Worm (Caenorhabditis elegans) whole organism, L4 larva: ENCODE results near the gene mlc-7.

Experiments
- D1046.2 ChIP-seq: fragments of 200-800 bp; sonication (Bioruptor generic); IDR thresholded peaks from 2 replicates; pipeline ENCODE4 v1.3.6; 2022; ENCODE audit warnings: missing genetic modification characterization, missing compliant biosample characterization
- F37D6.2 ChIP-seq: sonication (generic microtip); optimal IDR thresholded peaks from 2 replicates; lab custom pipeline; 2016; ENCODE audit warnings: mild to moderate bottlenecking, missing genetic modification characterization, missing compliant biosample characterization
- T26A8.4 ChIP-seq: fragments of 200-800 bp; sonication (Bioruptor generic); IDR thresholded peaks from 2 replicates; pipeline ENCODE4 v1.3.6; 2022; ENCODE audit warnings: missing genetic modification characterization, missing compliant biosample characterization
- Y105C5A.15 ChIP-seq: fragments of 200-800 bp; sonication (Bioruptor generic); IDR thresholded peaks from 2 replicates; pipeline ENCODE4 v1.3.6; 2022; ENCODE audit warnings: missing genetic modification characterization, missing compliant biosample characterization
- Y48G9A.11 ChIP-seq: fragments of 200-800 bp; sonication (Bioruptor generic); IDR thresholded peaks from 2 replicates; pipeline ENCODE4 v1.3.6; 2022; ENCODE audit warnings: missing genetic modification reagents, missing genetic modification characterization, missing compliant biosample characterization
- Y75B8A.6 ChIP-seq: fragments of 200-800 bp; sonication (Bioruptor generic); IDR thresholded peaks from 2 replicates; pipeline ENCODE4 v1.3.6; 2022; ENCODE audit warnings: missing genetic modification reagents, missing genetic modification characterization, missing compliant biosample characterization
- ZK546.5 ChIP-seq, 2 experiments: sonication (generic microtip); optimal IDR thresholded peaks; 2 replicates each; lab custom pipeline; 2017; ENCODE audit warnings: missing biosample characterization in 2 of 2, missing genetic modification characterization in 2 of 2
- aha-1 ChIP-seq: fragments of 150-350 bp; peaks from one replicate; lab custom pipeline; 2014; ENCODE audit warnings: missing biosample characterization, missing genetic modification characterization
- ama-1 ChIP-seq: fragments of 150-350 bp; optimal IDR thresholded peaks from 2 replicates; lab custom pipeline; 2014; ENCODE audit warnings: inconsistent platforms, mixed read lengths
- attf-4 ChIP-seq: sonication (generic microtip); optimal IDR thresholded peaks from 3 replicates; lab custom pipeline; 2017; ENCODE audit warnings: missing biosample characterization, missing genetic modification characterization
- cey-2 ChIP-seq: sonication (generic microtip); optimal IDR thresholded peaks from 3 replicates; lab custom pipeline; 2017; ENCODE audit warnings: missing genetic modification characterization, mild to moderate bottlenecking, missing compliant biosample characterization, antibody characterized with exemption, borderline replicate concordance; ENCODE audit not compliant: insufficient read depth
- ctbp-1 ChIP-seq: fragments of 200-800 bp; sonication (Bioruptor generic); IDR thresholded peaks from 2 replicates; pipeline ENCODE4 v1.3.6; 2022; ENCODE audit warnings: missing genetic modification reagents, missing genetic modification characterization, missing compliant biosample characterization
- daf-16 ChIP-seq, 3 experiments: sonication (generic microtip); optimal IDR thresholded peaks; 2 replicates each; lab custom pipeline; 2016 to 2017; ENCODE audit warnings: missing genetic modification characterization in 3 of 3, missing genetic modification reagents in 3 of 3, mild to moderate bottlenecking in 2 of 3, missing compliant biosample characterization in 2 of 3, missing biosample characterization in 1 of 3, moderate library complexity in 1 of 3
- duxl-1 ChIP-seq: sonication (generic microtip); optimal IDR thresholded peaks from 2 replicates; lab custom pipeline; 2016; ENCODE audit warnings: mild to moderate bottlenecking, missing genetic modification characterization, moderate library complexity, missing compliant biosample characterization; ENCODE audit not compliant: poor library complexity
- dve-1 ChIP-seq: sonication (generic microtip); optimal IDR thresholded peaks from 2 replicates; lab custom pipeline; 2017; ENCODE audit warnings: antibody characterized with exemption, mild to moderate bottlenecking, missing genetic modification characterization, missing compliant biosample characterization; ENCODE audit not compliant: insufficient read depth
- fos-1 ChIP-seq: fragments of 150-350 bp; optimal IDR thresholded peaks from 2 replicates; lab custom pipeline; 2014; ENCODE audit warnings: missing biosample characterization, missing genetic modification characterization
- hlh-11 ChIP-seq: fragments of 200-800 bp; sonication (Bioruptor generic); optimal IDR thresholded peaks from 2 replicates; lab custom pipeline; 2018; ENCODE audit warnings: mild to moderate bottlenecking, missing genetic modification characterization, missing compliant biosample characterization
- hlh-30 ChIP-seq: sonication (generic microtip); optimal IDR thresholded peaks from 2 replicates; lab custom pipeline; 2017; ENCODE audit warnings: antibody characterized with exemption, mild to moderate bottlenecking, missing genetic modification characterization, missing compliant biosample characterization; ENCODE audit not compliant: insufficient read depth
- hmg-1.1 ChIP-seq: fragments of 200-800 bp; sonication (Bioruptor generic); IDR thresholded peaks from 2 replicates; pipeline ENCODE4 v1.3.6; 2022; ENCODE audit warnings: missing genetic modification reagents, missing genetic modification characterization, missing compliant biosample characterization
- lin-15B ChIP-seq: fragments of 150-350 bp; sonication (generic microtip); optimal IDR thresholded peaks from 3 replicates; lab custom pipeline; 2014; ENCODE audit warnings: missing biosample characterization, missing genetic modification characterization
- lin-29 ChIP-seq: fragments of 200-800 bp; sonication (Bioruptor generic); IDR thresholded peaks from 2 replicates; pipeline ENCODE4 v1.3.6; 2022; ENCODE audit warnings: missing genetic modification reagents, missing genetic modification characterization, missing compliant biosample characterization
- lin-38 ChIP-seq: fragments of 200-800 bp; sonication (Bioruptor generic); IDR thresholded peaks from 2 replicates; pipeline ENCODE4 v1.3.6; 2022; ENCODE audit warnings: missing genetic modification reagents, missing genetic modification characterization, missing compliant biosample characterization
- lin-39 ChIP-seq: fragments of 150-350 bp; optimal IDR thresholded peaks from 2 replicates; lab custom pipeline; 2014; ENCODE audit warnings: missing biosample characterization, missing genetic modification reagents, missing genetic modification characterization
- lir-3 ChIP-seq: sonication (generic microtip); optimal IDR thresholded peaks from 2 replicates; lab custom pipeline; 2016; ENCODE audit warnings: mild to moderate bottlenecking, missing genetic modification characterization, missing compliant biosample characterization
- lsy-2 ChIP-seq, 2 experiments: fragments of 150-350 bp in 1 of 2; sonication (generic microtip) in 1 of 2; optimal IDR thresholded peaks; 2 replicates each; lab custom pipeline; 2014 to 2017; ENCODE audit warnings: missing biosample characterization in 2 of 2, missing genetic modification characterization in 2 of 2
- madf-5 ChIP-seq, 2 experiments: fragments of 200-800 bp; sonication (Bioruptor generic); IDR thresholded peaks; 2 replicates each; pipeline ENCODE4 v1.3.6; 2022; ENCODE audit warnings: missing compliant biosample characterization in 2 of 2, missing genetic modification characterization in 2 of 2
- mdl-1 ChIP-seq, 2 experiments: fragments of 150-350 bp in 1 of 2; sonication (generic microtip) in 1 of 2; optimal IDR thresholded peaks; 2 replicates each; lab custom pipeline; 2014 to 2017; ENCODE audit warnings: missing biosample characterization in 2 of 2, missing genetic modification characterization in 2 of 2
- mep-1 ChIP-seq: fragments of 150-350 bp; sonication (generic microtip); optimal IDR thresholded peaks from 3 replicates; lab custom pipeline; 2014; ENCODE audit warnings: missing biosample characterization, missing genetic modification characterization
- mes-2 ChIP-seq: sonication (generic microtip); optimal IDR thresholded peaks from 2 replicates; lab custom pipeline; 2016; ENCODE audit warnings: missing genotype, mild to moderate bottlenecking, missing genetic modification characterization, missing compliant biosample characterization; ENCODE audit not compliant: poor library complexity, severe bottlenecking
- mxl-3 ChIP-seq: fragments of 200-800 bp; sonication (Bioruptor generic); optimal IDR thresholded peaks from 2 replicates; lab custom pipeline; 2018; ENCODE audit warnings: mild to moderate bottlenecking, missing genetic modification characterization, missing compliant biosample characterization
- nhr-28 ChIP-seq: fragments of 150-350 bp; optimal IDR thresholded peaks from 2 replicates; lab custom pipeline; 2014; ENCODE audit warnings: missing biosample characterization, missing genetic modification characterization
- nhr-41 ChIP-seq: fragments of 200-800 bp; sonication (Bioruptor generic); IDR thresholded peaks from 2 replicates; pipeline ENCODE4 v1.3.6; 2022; ENCODE audit warnings: missing genetic modification reagents, missing genetic modification characterization, missing compliant biosample characterization
- nhr-42 ChIP-seq: fragments of 200-800 bp; sonication (Bioruptor generic); IDR thresholded peaks from 2 replicates; pipeline ENCODE4 v1.3.6; 2022; ENCODE audit warnings: missing genetic modification characterization, missing compliant biosample characterization
- nhr-77 ChIP-seq: fragments of 150-350 bp; optimal IDR thresholded peaks from 2 replicates; lab custom pipeline; 2014; ENCODE audit warnings: missing biosample characterization, missing genetic modification characterization
- php-3 ChIP-seq: fragments of 200-800 bp; sonication (Bioruptor generic); IDR thresholded peaks from 2 replicates; pipeline ENCODE4 v1.3.6; 2022; ENCODE audit warnings: missing genetic modification reagents, missing genetic modification characterization, missing compliant biosample characterization
- pqm-1 ChIP-seq: sonication (generic microtip); optimal IDR thresholded peaks from 2 replicates; lab custom pipeline; 2017; ENCODE audit warnings: missing biosample characterization, missing genetic modification characterization
- rbr-2 ChIP-seq: sonication (generic microtip); optimal IDR thresholded peaks from 2 replicates; lab custom pipeline; 2016; ENCODE audit warnings: missing genotype, missing genetic modification characterization, missing compliant biosample characterization
- set-16 ChIP-seq: fragments of 200-800 bp; sonication (Bioruptor generic); IDR thresholded peaks from 2 replicates; pipeline ENCODE4 v1.3.6; 2022; ENCODE audit warnings: missing genetic modification reagents, missing genetic modification characterization, missing compliant biosample characterization
- snpc-1.2 ChIP-seq: fragments of 200-800 bp; sonication (Bioruptor generic); IDR thresholded peaks from 2 replicates; pipeline ENCODE4 v1.3.6; 2022; ENCODE audit warnings: missing genetic modification reagents, missing genetic modification characterization, missing compliant biosample characterization
- snpc-4 ChIP-seq: fragments of 150-350 bp; optimal IDR thresholded peaks from 2 replicates; lab custom pipeline; 2014; ENCODE audit warnings: missing biosample characterization, missing genetic modification characterization
- spr-1 ChIP-seq: sonication (generic microtip); optimal IDR thresholded peaks from 2 replicates; lab custom pipeline; 2016; ENCODE audit warnings: mild to moderate bottlenecking, missing genetic modification characterization, missing compliant biosample characterization
- spr-3 ChIP-seq: fragments of 200-800 bp; sonication (Bioruptor generic); optimal IDR thresholded peaks from 2 replicates; lab custom pipeline; 2018; ENCODE audit warnings: mild to moderate bottlenecking, missing genetic modification characterization, missing compliant biosample characterization
- unc-130 ChIP-seq: sonication (generic microtip); optimal IDR thresholded peaks from 2 replicates; lab custom pipeline; 2016; ENCODE audit warnings: missing genetic modification reagents, missing genetic modification characterization, missing compliant biosample characterization
- unc-39 ChIP-seq: sonication (generic microtip); optimal IDR thresholded peaks from 2 replicates; lab custom pipeline; 2017; ENCODE audit warnings: missing biosample characterization, missing genetic modification characterization
- unc-62 ChIP-seq, 3 experiments: fragments of 150-350 bp in 1 of 3; sonication (generic microtip); optimal IDR thresholded peaks in 2 of 3; peaks in 1 of 3; 1 replicate in 1 of 3; 2 replicates in 2 of 3; lab custom pipeline; 2014 to 2017; ENCODE audit warnings: missing biosample characterization in 3 of 3, missing genetic modification characterization in 3 of 3, missing genetic modification reagents in 3 of 3, missing genotype in 1 of 3
- zfp-3 ChIP-seq: fragments of 200-800 bp; sonication (Bioruptor generic); conservative IDR thresholded peaks from 2 replicates; pipeline ENCODE4 v1.3.6; 2022; ENCODE audit warnings: missing genetic modification reagents, missing genetic modification characterization, missing compliant biosample characterization
- zip-2 ChIP-seq: fragments of 150-350 bp; optimal IDR thresholded peaks from 2 replicates; lab custom pipeline; 2014; ENCODE audit warnings: missing biosample characterization, missing genetic modification characterization

Gene mlc-7

ce11 chrIII:13762046-13762445 is 10.8 kb downstream of the mlc-7 start, which contains the start of gene dbn-1:
TSS of gene dbn-1 (minus strand) at chrIII:13762069.
- TF ChIP-seq unc-130 (no peak), daf-16 (GFP tag; optimal IDR thresholded peaks at IDR 0.05; lab: Kevin White, UChicago) (no peak), daf-16 (tag; optimal IDR thresholded peaks at IDR 0.05; lab: Kevin White, UChicago) (peak; percentile 45), hlh-30 (tag; lab: Kevin White, UChicago) (peak; percentile 58), mdl-1 (tag; optimal IDR thresholded peaks at IDR 0.05; lab: Kevin White, UChicago) (no peak), snpc-1.2 (GFP tag; lab: Robert Waterston, UW) (no peak), unc-39 (tag; lab: Kevin White, UChicago) (no peak), nhr-42 (no peak), lsy-2 (tag; optimal IDR thresholded peaks at IDR 0.05; lab: Kevin White, UChicago) (peak in 1 of 2 experiments; percentile 37), D1046.2 (GFP tag; lab: Robert Waterston, UW) (no peak), rbr-2 (no peak), attf-4 (no peak), mep-1 (tag; lab: Kevin White, UChicago) (peak; percentile 37), Y48G9A.11 (no peak), fos-1 (no peak), Y75B8A.6 (GFP tag; lab: Robert Waterston, UW) (no peak), mes-2 (tag; lab: Kevin White, UChicago) (no peak), mxl-3 (GFP tag; lab: Kevin White, UChicago) (no peak), hlh-11 (tag; lab: Kevin White, UChicago) (peak; percentile 56), spr-3 (GFP tag; lab: Kevin White, UChicago) (no peak), lin-29 (GFP tag; lab: Robert Waterston, UW) (no peak), php-3 (GFP tag; lab: Robert Waterston, UW) (0 out of 2 replicates have a peak, but pooled peaks have one; percentile 50), lir-3 (tag; lab: Kevin White, UChicago) (no peak), lin-39 (tag; lab: Kevin White, UChicago) (no peak), ama-1 (no peak), dve-1 (peak; percentile 61), set-16 (GFP tag; lab: Robert Waterston, UW) (no peak), spr-1 (no peak), T26A8.4 (GFP tag; lab: Robert Waterston, UW) (no peak), cey-2 (tag; lab: Kevin White, UChicago) (no peak), nhr-77 (peak; percentile 8), zip-2 (tag; lab: Kevin White, UChicago) (no peak), snpc-4 (no peak), lin-15B (no peak), pqm-1 (tag; lab: Kevin White, UChicago) (peak; percentile 77), madf-5 (GFP tag; IDR thresholded peaks at IDR 0.05; lab: Robert Waterston, UW) (no peak), aha-1 (peak; percentile 91), F37D6.2 (tag; lab: Kevin White, UChicago) (no peak), zfp-3 (GFP tag; lab: Robert Waterston, UW) (no peak), nhr-28 (tag; lab: Kevin White, UChicago) (peak; percentile 70)
- TF ChIP-seq, all 104 proteins: peak for 11

ce11 chrIII:13763260-13764112 is 12.2 kb downstream of the mlc-7 start:
- TF ChIP-seq ZK546.5 (tag; optimal IDR thresholded peaks at IDR 0.05; lab: Kevin White, UChicago) (no peak), dve-1 (peak; percentile 54), lin-38 (GFP tag; lab: Robert Waterston, UW) (peak; percentile 32), Y105C5A.15 (GFP tag; lab: Robert Waterston, UW) (peak; percentile 67; the same call in 1 of the 2 replicates), mxl-3 (GFP tag; lab: Kevin White, UChicago) (peak; percentile 45), aha-1 (peak; percentile 98), mes-2 (tag; lab: Kevin White, UChicago) (peak; percentile 63), T26A8.4 (GFP tag; lab: Robert Waterston, UW) (peak; percentile 58), hlh-30 (tag; lab: Kevin White, UChicago) (peak; percentile 42), nhr-41 (GFP tag; lab: Robert Waterston, UW) (no peak), ama-1 (peak; percentile 87), mep-1 (tag; lab: Kevin White, UChicago) (peak; percentile 45), duxl-1 (tag; lab: Kevin White, UChicago) (no peak), ctbp-1 (GFP tag; lab: Robert Waterston, UW) (0 out of 2 replicates have a peak, but pooled peaks have one; percentile 18), unc-62 (GFP tag; optimal IDR thresholded peaks at IDR 0.05 in 1 of 2; lab: Kevin White, UChicago) (peak in 1 of 2 experiments; percentile 96), unc-62 (tag; optimal IDR thresholded peaks at IDR 0.05; lab: Kevin White, UChicago) (no peak), hmg-1.1 (GFP tag; lab: Robert Waterston, UW) (peak; percentile 34; the same call in 1 of the 2 replicates)
